Worm (Caenorhabditis elegans) whole organism, young adult: ENCODE data around the gene ZC250.4.

ENCODE experiments used
- D2030.7 ChIP-seq: fragments of 200-800 bp; sonication (Bioruptor generic); IDR thresholded peaks from 2 replicates; pipeline ENCODE4 v1.3.6; 2022; ENCODE audit warnings: missing genetic modification reagents, missing genetic modification characterization, missing compliant biosample characterization
- F22D6.2 ChIP-seq: sonication (generic microtip); optimal IDR thresholded peaks from 2 replicates; lab custom pipeline; 2016; ENCODE audit warnings: mild to moderate bottlenecking, missing genetic modification characterization, missing compliant biosample characterization
- F23B12.7 ChIP-seq: sonication (generic microtip); optimal IDR thresholded peaks from 2 replicates; lab custom pipeline; 2017; ENCODE audit warnings: missing genetic modification characterization, mild to moderate bottlenecking, missing compliant biosample characterization, antibody characterized with exemption, moderate library complexity; ENCODE audit not compliant: insufficient read depth
- F55B11.4 ChIP-seq: sonication (generic microtip); optimal IDR thresholded peaks from 2 replicates; lab custom pipeline; 2016; ENCODE audit warnings: missing compliant biosample characterization, missing genetic modification characterization, borderline replicate concordance; ENCODE audit not compliant: insufficient read depth
- F57A8.1 ChIP-seq: fragments of 200-800 bp; sonication (Bioruptor generic); optimal IDR thresholded peaks from 2 replicates; lab custom pipeline; 2018; ENCODE audit warnings: mild to moderate bottlenecking, missing genetic modification characterization, moderate library complexity, missing compliant biosample characterization
- T07F8.4 ChIP-seq: sonication (generic microtip); optimal IDR thresholded peaks from 2 replicates; lab custom pipeline; 2016; ENCODE audit warnings: mild to moderate bottlenecking, missing genetic modification characterization, moderate library complexity, missing compliant biosample characterization
- T26A5.8 ChIP-seq: sonication (generic microtip); optimal IDR thresholded peaks from 2 replicates; lab custom pipeline; 2016; ENCODE audit warnings: missing genetic modification characterization, missing compliant biosample characterization
- Y95B8A.8 ChIP-seq: fragments of 200-800 bp; sonication (Bioruptor generic); IDR thresholded peaks from 2 replicates; pipeline ENCODE4 v1.3.6; 2022; ENCODE audit warnings: missing genetic modification reagents, missing genetic modification characterization, missing compliant biosample characterization
- aptf-2 ChIP-seq: fragments of 200-800 bp; sonication (Bioruptor generic); conservative IDR thresholded peaks from 2 replicates; pipeline ENCODE4 v1.3.6; 2022; ENCODE audit warnings: missing genetic modification reagents, missing genetic modification characterization, missing compliant biosample characterization
- atf-7 ChIP-seq: sonication (generic microtip); optimal IDR thresholded peaks from 2 replicates; lab custom pipeline; 2017; ENCODE audit warnings: mild to moderate bottlenecking, missing genetic modification characterization, missing compliant biosample characterization
- attf-3 ChIP-seq: fragments of 200-800 bp; sonication (Bioruptor generic); conservative IDR thresholded peaks from 2 replicates; pipeline ENCODE4 v1.3.6; 2022; ENCODE audit warnings: missing genetic modification reagents, missing genetic modification characterization, missing compliant biosample characterization
- bed-2 ChIP-seq: fragments of 200-800 bp; sonication (Bioruptor generic); IDR thresholded peaks from 2 replicates; pipeline ENCODE4 v1.3.6; 2022; ENCODE audit warnings: missing genetic modification reagents, missing genetic modification characterization, missing compliant biosample characterization
- cebp-1 ChIP-seq, 2 experiments: fragments of 200-800 bp in 1 of 2; sonication (Bioruptor generic) in 1 of 2; sonication (generic microtip) in 1 of 2; IDR thresholded peaks in 1 of 2; optimal IDR thresholded peaks in 1 of 2; 2 replicates each; pipeline versions ENCODE4 v1.3.6 to Lab custom; 2017 to 2022; ENCODE audit warnings: missing compliant biosample characterization in 2 of 2, missing genetic modification characterization in 2 of 2, mild to moderate bottlenecking in 1 of 2, missing genetic modification reagents in 1 of 2, moderate library complexity in 1 of 2
- ceh-58 ChIP-seq: fragments of 200-800 bp; sonication (Bioruptor generic); IDR thresholded peaks from 2 replicates; pipeline ENCODE4 v1.3.6; 2022; ENCODE audit warnings: missing genetic modification characterization, missing compliant biosample characterization
- die-1 ChIP-seq: sonication (generic microtip); optimal IDR thresholded peaks from 2 replicates; lab custom pipeline; 2016; ENCODE audit warnings: missing genotype, mild to moderate bottlenecking, missing genetic modification characterization, missing compliant biosample characterization
- dox-1 ChIP-seq: fragments of 200-800 bp; sonication (Bioruptor generic); IDR thresholded peaks from 2 replicates; pipeline ENCODE4 v1.3.6; 2022; ENCODE audit warnings: missing genetic modification reagents, missing genetic modification characterization, missing compliant biosample characterization
- efl-1 ChIP-seq: fragments of 150-350 bp; optimal IDR thresholded peaks from 2 replicates; lab custom pipeline; 2014; ENCODE audit warnings: missing biosample characterization, missing genetic modification reagents, missing genetic modification characterization
- ets-4 ChIP-seq: fragments of 200-800 bp; sonication (Bioruptor generic); optimal IDR thresholded peaks from 2 replicates; lab custom pipeline; 2018; ENCODE audit warnings: mild to moderate bottlenecking, missing genetic modification characterization, missing compliant biosample characterization
- fkh-3 ChIP-seq: sonication (generic microtip); optimal IDR thresholded peaks from 2 replicates; lab custom pipeline; 2016; ENCODE audit warnings: mild to moderate bottlenecking, missing genetic modification characterization, missing compliant biosample characterization
- gei-17 ChIP-seq: fragments of 200-800 bp; sonication (Bioruptor generic); optimal IDR thresholded peaks from 2 replicates; lab custom pipeline; 2018; ENCODE audit warnings: mild to moderate bottlenecking, missing genetic modification characterization, missing compliant biosample characterization
- hlh-12 ChIP-seq: sonication (generic microtip); optimal IDR thresholded peaks from 2 replicates; lab custom pipeline; 2016; ENCODE audit warnings: missing genetic modification characterization, missing compliant biosample characterization
- hmg-20 ChIP-seq: fragments of 200-800 bp; sonication (Bioruptor generic); IDR thresholded peaks from 2 replicates; pipeline ENCODE4 v1.3.6; 2022; ENCODE audit warnings: missing genetic modification reagents, missing genetic modification characterization, missing compliant biosample characterization
- let-607 ChIP-seq, 2 experiments: fragments of 200-800 bp in 1 of 2; sonication (Bioruptor generic) in 1 of 2; sonication (generic microtip) in 1 of 2; optimal IDR thresholded peaks; 2 replicates each; lab custom pipeline; 2016 to 2018; ENCODE audit warnings: mild to moderate bottlenecking in 2 of 2, missing compliant biosample characterization in 2 of 2, missing genetic modification characterization in 2 of 2, moderate library complexity in 2 of 2, missing genotype in 1 of 2
- madf-6 ChIP-seq: fragments of 200-800 bp; sonication (Bioruptor generic); IDR thresholded peaks from 2 replicates; pipeline ENCODE4 v1.3.6; 2022; ENCODE audit warnings: missing genetic modification reagents, missing genetic modification characterization, missing compliant biosample characterization
- mcd-1 ChIP-seq: fragments of 200-800 bp; sonication (Bioruptor generic); IDR thresholded peaks from 2 replicates; pipeline ENCODE4 v1.3.6; 2022; ENCODE audit warnings: missing genetic modification reagents, missing genetic modification characterization, missing compliant biosample characterization
- mxl-1 ChIP-seq: sonication (generic microtip); optimal IDR thresholded peaks from 2 replicates; lab custom pipeline; 2016; ENCODE audit warnings: missing genetic modification characterization, missing compliant biosample characterization
- nhr-120 ChIP-seq: fragments of 200-800 bp; sonication (Bioruptor generic); IDR thresholded peaks from 2 replicates; pipeline ENCODE4 v1.3.6; 2022; ENCODE audit warnings: missing genetic modification characterization, missing compliant biosample characterization
- nhr-179 ChIP-seq: sonication (generic microtip); optimal IDR thresholded peaks from 2 replicates; lab custom pipeline; 2016; ENCODE audit warnings: mild to moderate bottlenecking, missing genetic modification characterization, missing compliant biosample characterization
- nhr-80 ChIP-seq: sonication (generic microtip); optimal IDR thresholded peaks from 2 replicates; lab custom pipeline; 2016; ENCODE audit warnings: missing genetic modification characterization, missing compliant biosample characterization
- repo-1 ChIP-seq: sonication (generic microtip); optimal IDR thresholded peaks from 2 replicates; lab custom pipeline; 2017; ENCODE audit warnings: mild to moderate bottlenecking, missing genetic modification characterization, missing compliant biosample characterization
- sdz-38 ChIP-seq: sonication (generic microtip); optimal IDR thresholded peaks from 2 replicates; lab custom pipeline; 2016; ENCODE audit warnings: missing genotype, missing genetic modification characterization, missing compliant biosample characterization
- snpc-3.4 ChIP-seq: sonication (generic microtip); optimal IDR thresholded peaks from 2 replicates; lab custom pipeline; 2017; ENCODE audit warnings: missing genetic modification characterization, mild to moderate bottlenecking, missing compliant biosample characterization, antibody characterized with exemption, moderate library complexity, missing genotype, missing genetic modification reagents
- snpc-4 ChIP-seq, 5 experiments: fragments of 150-350 bp in 1 of 5; sonication (generic microtip) in 4 of 5; optimal IDR thresholded peaks; 2 replicates each; lab custom pipeline; 2014 to 2018; ENCODE audit warnings: missing genetic modification characterization in 5 of 5, missing biosample characterization in 3 of 5, antibody characterized with exemption in 2 of 5, mild to moderate bottlenecking in 2 of 5, missing compliant biosample characterization in 2 of 5, missing genotype in 2 of 5, moderate library complexity in 2 of 5, missing genetic modification reagents in 1 of 5
- somi-1 ChIP-seq: fragments of 200-800 bp; sonication (Bioruptor generic); optimal IDR thresholded peaks from 2 replicates; lab custom pipeline; 2018; ENCODE audit warnings: mild to moderate bottlenecking, missing genetic modification characterization, missing compliant biosample characterization
- unc-130 ChIP-seq: sonication (generic microtip); optimal IDR thresholded peaks from 2 replicates; lab custom pipeline; 2016; ENCODE audit warnings: missing genetic modification reagents, missing genetic modification characterization, missing compliant biosample characterization
- xnd-1 ChIP-seq: sonication (generic microtip); optimal IDR thresholded peaks from 2 replicates; lab custom pipeline; 2016; ENCODE audit warnings: missing genotype, missing genetic modification reagents, missing genetic modification characterization, missing compliant biosample characterization
- zim-3 ChIP-seq: sonication (generic microtip); optimal IDR thresholded peaks from 2 replicates; lab custom pipeline; 2017; ENCODE audit warnings: mild to moderate bottlenecking, missing genetic modification characterization, moderate library complexity, missing compliant biosample characterization
- ztf-18 ChIP-seq: sonication (generic microtip); optimal IDR thresholded peaks from 2 replicates; lab custom pipeline; 2016; ENCODE audit warnings: missing genotype, mild to moderate bottlenecking, missing genetic modification characterization, missing compliant biosample characterization
- ztf-6 ChIP-seq: fragments of 200-800 bp; sonication (Bioruptor generic); IDR thresholded peaks from 2 replicates; pipeline ENCODE4 v1.3.6; 2022; ENCODE audit warnings: missing genetic modification reagents, missing genetic modification characterization, missing compliant biosample characterization

ZC250.4 gene

DNA sequence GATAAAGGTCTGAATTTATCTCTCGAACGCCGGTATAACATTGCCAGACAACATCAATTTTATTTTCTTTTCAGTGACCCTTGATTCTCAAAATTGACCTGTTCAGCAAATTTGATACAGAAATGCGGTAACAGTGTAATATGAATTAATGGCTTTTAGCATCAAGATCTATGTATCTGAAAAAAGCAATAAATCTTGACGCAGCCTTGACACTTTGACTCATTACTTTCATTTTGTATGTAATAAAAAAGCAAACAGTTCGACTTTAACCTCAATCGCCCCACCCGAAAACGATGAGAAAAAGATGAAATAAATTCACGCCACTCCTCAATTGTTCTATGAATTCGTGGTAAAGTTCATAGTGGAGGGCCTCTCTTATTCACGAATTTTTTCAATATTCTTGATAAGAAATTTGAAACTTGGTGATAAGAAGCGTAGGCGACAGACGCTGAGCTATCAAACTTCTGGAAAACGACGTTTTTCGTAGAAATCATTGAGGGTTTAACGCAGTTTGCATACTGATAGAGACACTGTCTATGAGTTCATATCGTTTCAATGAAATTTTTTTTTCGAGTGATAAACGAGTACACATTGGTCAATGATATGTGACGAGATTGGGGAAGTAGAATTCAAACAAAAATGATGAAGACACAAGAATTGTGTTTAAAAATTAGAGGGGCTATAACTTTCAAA lies 8.7 kb upstream of the ZC250.4 start:
- TF ChIP-seq sdz-38 (tag; lab: Kevin White, UChicago) = no peak
- TF ChIP-seq atf-7 (tag; lab: Kevin White, UChicago) = peak; percentile 56
- TF ChIP-seq F23B12.7 = no peak
- TF ChIP-seq mcd-1 = no peak
- TF ChIP-seq nhr-120 (GFP tag; lab: Robert Waterston, UW) = no peak
- TF ChIP-seq somi-1 (GFP tag; lab: Kevin White, UChicago) = no peak
- peak; percentile 93 for TF ChIP-seq nhr-80 (tag; lab: Kevin White, UChicago)

DNA sequence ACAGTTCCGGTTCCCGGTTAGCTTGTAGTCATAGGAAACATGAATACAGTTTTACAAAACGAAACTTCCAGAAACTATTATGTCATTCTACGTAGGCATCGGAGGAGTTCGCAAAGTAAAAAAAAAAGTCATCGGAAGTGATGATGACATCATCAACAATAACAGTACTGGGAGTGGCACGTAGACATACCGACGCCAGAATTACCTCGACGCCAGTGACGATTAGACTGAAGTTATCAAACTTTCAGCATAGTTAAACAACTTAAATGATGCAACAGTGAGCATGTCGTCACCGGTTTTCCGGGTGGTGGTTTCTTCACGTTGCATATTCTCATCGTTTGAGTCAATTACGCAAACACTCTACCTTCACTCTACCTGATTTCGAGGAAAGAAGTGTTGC lies 7.5 kb upstream of the ZC250.4 start:
- TF ChIP-seq bed-2 (GFP tag; lab: Robert Waterston, UW) (no peak), somi-1 (GFP tag; lab: Kevin White, UChicago) (no peak), ztf-18 (tag; lab: Kevin White, UChicago) (no peak), snpc-3.4 (tag; lab: Kevin White, UChicago) (no peak), madf-6 (GFP tag; lab: Robert Waterston, UW) (no peak), mxl-1 (tag; lab: Kevin White, UChicago) (no peak), F22D6.2 (tag; lab: Kevin White, UChicago) (no peak), zim-3 (no peak)

DNA sequence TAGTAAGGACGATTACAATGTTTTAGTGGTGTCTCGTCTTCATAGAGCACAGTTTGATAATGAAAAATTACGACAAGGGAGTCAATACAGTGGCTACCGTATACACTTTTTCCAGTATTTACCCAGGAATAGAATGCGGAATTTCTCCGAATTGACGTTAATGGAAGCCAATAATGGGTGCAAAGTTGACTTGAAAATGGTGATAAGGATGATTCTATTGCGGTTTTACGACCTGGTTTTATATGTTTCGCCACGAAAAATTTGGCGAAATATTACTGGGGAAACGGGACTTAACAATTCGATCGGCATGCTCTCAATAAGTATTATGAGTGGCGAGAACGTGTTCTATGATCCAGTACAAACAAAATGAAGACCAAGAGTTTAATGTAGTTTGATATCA lies 7.0 kb upstream of the ZC250.4 start:
- no peak for TF ChIP-seq repo-1
- no peak for TF ChIP-seq attf-3 (GFP tag; lab: Robert Waterston, UW)
- no peak for TF ChIP-seq F55B11.4 (tag; lab: Kevin White, UChicago)
- no peak for TF ChIP-seq hmg-20 (GFP tag; lab: Robert Waterston, UW)
- peak; percentile 66 for TF ChIP-seq nhr-80 (tag; lab: Kevin White, UChicago)
- no peak for TF ChIP-seq Y95B8A.8
- TF ChIP-seq madf-6 (GFP tag; lab: Robert Waterston, UW) = no peak
- TF ChIP-seq xnd-1 = no peak
- TF ChIP-seq let-607 (tag; optimal IDR thresholded peaks at IDR 0.05; lab: Kevin White, UChicago) = no peak
- TF ChIP-seq dox-1 (GFP tag; lab: Robert Waterston, UW) = peak; percentile 6; the same call in 1 of the 2 replicates
- no peak for TF ChIP-seq fkh-3

DNA sequence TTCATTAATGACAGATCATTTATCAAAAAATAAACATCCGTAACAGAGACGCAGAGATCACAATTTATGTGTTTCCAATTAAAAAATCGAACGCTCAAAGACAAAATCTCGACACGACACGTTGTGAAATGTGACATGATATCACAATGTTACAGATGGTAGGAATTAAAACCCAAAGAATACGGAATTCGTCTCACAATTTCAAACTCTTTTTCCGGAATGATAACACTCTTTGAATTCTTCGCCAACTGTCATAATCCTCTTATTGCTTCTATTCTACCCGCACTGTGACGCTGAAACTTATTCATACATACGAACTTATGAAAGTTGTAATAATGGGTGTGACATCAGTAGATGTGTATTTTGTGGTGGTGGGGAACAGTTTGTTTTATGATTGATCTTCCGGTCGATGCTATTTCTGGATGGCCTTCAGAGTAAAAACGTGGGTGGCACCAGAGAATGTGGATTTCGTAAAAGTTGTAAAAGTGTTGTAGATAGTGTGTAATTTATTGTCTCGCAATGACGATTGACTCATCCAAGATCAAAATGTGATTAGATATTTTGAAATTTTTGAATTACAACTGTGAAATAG lies 3.6 kb upstream of the ZC250.4 start:
- TF ChIP-seq let-607 (tag; optimal IDR thresholded peaks at IDR 0.05; lab: Kevin White, UChicago) = peak in 1 of 2 experiments; percentile 14
- TF ChIP-seq ets-4 (GFP tag; lab: Kevin White, UChicago) = peak; percentile 38
- TF ChIP-seq nhr-80 (tag; lab: Kevin White, UChicago) = peak; percentile 75
- TF ChIP-seq aptf-2 (GFP tag; lab: Robert Waterston, UW) = no peak
- peak; percentile 42 for TF ChIP-seq atf-7 (tag; lab: Kevin White, UChicago)
- no peak for TF ChIP-seq cebp-1 (GFP tag; IDR thresholded peaks at IDR 0.05; lab: Robert Waterston, UW)
- TF ChIP-seq cebp-1 (tag; optimal IDR thresholded peaks at IDR 0.05; lab: Kevin White, UChicago) = peak; percentile 52
- no peak for TF ChIP-seq somi-1 (GFP tag; lab: Kevin White, UChicago)

DNA sequence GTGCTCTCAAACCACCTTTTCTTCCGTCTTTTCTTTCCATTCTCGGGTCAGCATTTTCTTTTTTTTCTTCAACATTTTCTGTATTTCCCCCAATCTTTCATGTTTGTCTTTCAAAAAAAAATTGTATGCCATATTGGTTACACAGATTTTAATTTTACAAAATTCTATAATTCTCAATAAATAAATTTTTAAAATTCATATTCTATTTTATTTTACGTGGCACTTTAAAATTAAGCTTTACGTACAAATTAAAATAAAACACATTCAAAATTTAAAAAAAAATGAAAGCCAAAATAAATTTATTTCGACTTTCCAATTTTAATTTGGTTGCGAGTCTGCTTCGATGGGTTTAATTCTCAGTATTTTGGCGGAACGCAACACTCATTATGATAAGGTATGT lies 7.5 kb downstream of the ZC250.4 start, which contains the start of gene ZC250.5:
ZC250.5 (plus strand) TSS at position 301 of the 400 bp plus-strand sequence.
- TF ChIP-seq Y95B8A.8 = no peak
- TF ChIP-seq ztf-6 (GFP tag; lab: Robert Waterston, UW) = no peak
- TF ChIP-seq die-1 (tag; lab: Kevin White, UChicago) = no peak
- TF ChIP-seq atf-7 (tag; lab: Kevin White, UChicago) = no peak
- TF ChIP-seq dox-1 (GFP tag; lab: Robert Waterston, UW) = no peak
- TF ChIP-seq efl-1 = no peak
- TF ChIP-seq ceh-58 (GFP tag; lab: Robert Waterston, UW) = no peak
- TF ChIP-seq T26A5.8 = no peak
- TF ChIP-seq unc-130 (GFP tag; lab: Kevin White, UChicago) = no peak
- no peak for TF ChIP-seq hlh-12 (tag; lab: Kevin White, UChicago)
- TF ChIP-seq D2030.7 (GFP tag; lab: Robert Waterston, UW) = no peak
- TF ChIP-seq snpc-4 (GFP tag; optimal IDR thresholded peaks at IDR 0.05; lab: Kevin White, UChicago) = no peak
- no peak for TF ChIP-seq snpc-4 (tag; optimal IDR thresholded peaks at IDR 0.05; lab: Kevin White, UChicago)
- no peak for TF ChIP-seq gei-17
- TF ChIP-seq nhr-179 (tag; lab: Kevin White, UChicago) = no peak
- TF ChIP-seq F57A8.1 (GFP tag; lab: Kevin White, UChicago) = no peak
- no peak for TF ChIP-seq T07F8.4 (tag; lab: Kevin White, UChicago)
